Worm (Caenorhabditis elegans) whole organism, early embryonic: ENCODE results near the gene W08G11.3.
"Not testable (repeated sequence)": the region's sequence is repeated elsewhere in the genome, so short reads cannot be mapped to it uniquely, and the experiment has no call there.

Experiments used
- B0310.2 ChIP-seq: sonication (generic microtip); optimal IDR thresholded peaks from 2 replicates; lab custom pipeline; 2016; ENCODE audit warnings: mild to moderate bottlenecking, missing genetic modification characterization, missing compliant biosample characterization
- F13C5.2 ChIP-seq: sonication (generic microtip); optimal IDR thresholded peaks from 2 replicates; lab custom pipeline; 2017; ENCODE audit warnings: mild to moderate bottlenecking, missing genetic modification characterization, inconsistent platforms, missing compliant biosample characterization
- aly-1 ChIP-seq: sonication (generic microtip); optimal IDR thresholded peaks from 2 replicates; lab custom pipeline; 2016; ENCODE audit warnings: missing genetic modification characterization, missing compliant biosample characterization
- ama-1 ChIP-seq: fragments of 150-350 bp; optimal IDR thresholded peaks from 2 replicates; lab custom pipeline; 2014
- ceh-13 ChIP-seq: fragments of 200-800 bp; sonication (Bioruptor generic); optimal IDR thresholded peaks from 2 replicates; lab custom pipeline; 2018; ENCODE audit warnings: mild to moderate bottlenecking, missing genetic modification characterization, missing compliant biosample characterization
- ceh-36 ChIP-seq: sonication (generic microtip); optimal IDR thresholded peaks from 2 replicates; lab custom pipeline; 2016; ENCODE audit warnings: missing genetic modification characterization, inconsistent platforms, missing compliant biosample characterization
- ets-7 ChIP-seq: sonication (generic microtip); optimal IDR thresholded peaks from 2 replicates; lab custom pipeline; 2016; ENCODE audit warnings: missing genotype, missing genetic modification characterization, missing compliant biosample characterization
- flt-1 ChIP-seq: fragments of 200-800 bp; sonication (Bioruptor generic); IDR thresholded peaks from 2 replicates; pipeline ENCODE4 v1.3.6; 2022; ENCODE audit warnings: missing genetic modification characterization, missing compliant biosample characterization
- hmbx-1 ChIP-seq: sonication (generic microtip); optimal IDR thresholded peaks from 2 replicates; lab custom pipeline; 2016; ENCODE audit warnings: mild to moderate bottlenecking, missing genetic modification characterization, missing compliant biosample characterization
- hmg-4 ChIP-seq: fragments of 200-800 bp; sonication (Bioruptor generic); optimal IDR thresholded peaks from 2 replicates; lab custom pipeline; 2018; ENCODE audit warnings: mild to moderate bottlenecking, missing genetic modification characterization, missing compliant biosample characterization
- hnd-1 ChIP-seq: sonication (generic microtip); optimal IDR thresholded peaks from 2 replicates; lab custom pipeline; 2016; ENCODE audit warnings: missing genetic modification characterization, missing compliant biosample characterization
- pes-1 ChIP-seq: fragments of 200-800 bp; sonication (Bioruptor generic); IDR thresholded peaks from 2 replicates; pipeline ENCODE4 v1.3.6; 2022; ENCODE audit warnings: missing genetic modification reagents, missing genetic modification characterization, missing compliant biosample characterization
- scrt-1 ChIP-seq: fragments of 200-800 bp; sonication (Bioruptor generic); IDR thresholded peaks from 2 replicates; pipeline ENCODE4 v1.3.6; 2022; ENCODE audit warnings: missing genetic modification characterization, missing compliant biosample characterization
- sea-1 ChIP-seq: fragments of 200-800 bp; sonication (Bioruptor generic); conservative IDR thresholded peaks from 2 replicates; pipeline ENCODE4 v1.3.6; 2022; ENCODE audit warnings: missing genetic modification characterization, missing compliant biosample characterization
- tbx-11 ChIP-seq: fragments of 200-800 bp; sonication (Bioruptor generic); IDR thresholded peaks from 2 replicates; pipeline ENCODE4 v1.3.6; 2022; ENCODE audit warnings: missing genetic modification characterization, missing compliant biosample characterization
- tbx-37 ChIP-seq: fragments of 200-800 bp; sonication (Bioruptor generic); conservative IDR thresholded peaks from 2 replicates; pipeline ENCODE4 v1.3.6; 2022; ENCODE audit warnings: missing genetic modification reagents, missing genetic modification characterization, missing compliant biosample characterization
- tra-4 ChIP-seq: sonication (generic microtip); optimal IDR thresholded peaks from 2 replicates; lab custom pipeline; 2017; ENCODE audit warnings: missing genetic modification characterization, missing compliant biosample characterization

Gene W08G11.3

DNA sequence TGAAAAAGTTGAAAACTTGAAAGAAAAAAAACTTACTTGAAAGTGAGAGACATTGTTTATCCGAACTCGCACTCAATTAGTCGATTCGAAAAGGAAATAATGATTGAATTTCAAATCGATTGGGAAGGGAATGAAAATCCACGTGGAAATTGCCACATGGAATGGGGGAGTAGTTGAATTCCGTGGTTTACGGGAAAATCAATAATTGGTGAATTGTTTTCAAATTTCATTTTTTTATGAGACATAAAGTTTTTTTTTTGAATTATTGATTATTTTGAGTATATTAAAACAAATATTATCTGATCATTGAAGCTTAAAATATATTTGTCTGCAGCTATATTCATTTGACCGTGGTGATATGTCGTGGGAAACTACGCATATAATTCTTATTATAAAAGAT is 10.4 kb downstream of the W08G11.3 start, which contains the start of gene F13A7.1:
TSS of gene F13A7.1 (minus strand) at position 101 of the 400 bp plus-strand sequence.
- TF ChIP-seq flt-1 (GFP tag; lab: Robert Waterston, UW): no peak
- TF ChIP-seq tbx-37 (GFP tag; lab: Robert Waterston, UW): no peak
- TF ChIP-seq ama-1 (lab: Kevin White, UChicago): no peak
- no peak for TF ChIP-seq ceh-13
- TF ChIP-seq B0310.2 (tag; lab: Kevin White, UChicago): no peak
- TF ChIP-seq ets-7 (tag; lab: Kevin White, UChicago): no peak

DNA sequence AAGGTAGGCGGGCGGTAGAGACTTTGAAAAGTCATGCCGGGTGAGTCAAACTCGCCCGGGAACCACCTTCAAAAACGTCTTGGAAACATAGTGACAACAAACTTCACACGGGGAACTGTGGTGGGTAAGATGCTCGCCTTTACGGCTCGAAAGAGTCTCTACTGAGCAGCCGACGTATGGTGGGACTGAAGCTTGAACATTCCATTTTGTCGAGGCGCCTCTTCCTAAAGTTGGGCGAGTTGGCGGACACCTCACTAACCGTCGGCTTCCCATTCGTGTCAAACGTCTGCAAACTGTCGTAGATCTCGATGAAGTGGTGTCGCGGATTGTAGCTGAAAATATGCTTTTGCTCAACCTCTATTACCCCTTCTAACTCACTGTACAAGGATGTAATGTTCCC is 15.5 kb downstream of the W08G11.3 start:
- no peak for TF ChIP-seq B0310.2 (tag; lab: Kevin White, UChicago)
- no peak for TF ChIP-seq tbx-37 (GFP tag; lab: Robert Waterston, UW)
- no peak for TF ChIP-seq ets-7 (tag; lab: Kevin White, UChicago)
- TF ChIP-seq hmbx-1: no peak
- TF ChIP-seq pes-1 (GFP tag; lab: Robert Waterston, UW): no peak
- no peak for TF ChIP-seq F13C5.2 (tag; lab: Kevin White, UChicago)
- no peak for TF ChIP-seq ama-1 (lab: Kevin White, UChicago)
- no peak for TF ChIP-seq scrt-1
- TF ChIP-seq ceh-36 (tag; lab: Kevin White, UChicago): no peak
- no peak for TF ChIP-seq tra-4 (tag; lab: Kevin White, UChicago)
- TF ChIP-seq tbx-11 (GFP tag; lab: Robert Waterston, UW): no peak
- no peak for TF ChIP-seq ceh-13
- no peak for TF ChIP-seq hnd-1
- TF ChIP-seq flt-1 (GFP tag; lab: Robert Waterston, UW): no peak
- TF ChIP-seq aly-1: no peak
- TF ChIP-seq hmg-4 (GFP tag; lab: Kevin White, UChicago): no peak

DNA sequence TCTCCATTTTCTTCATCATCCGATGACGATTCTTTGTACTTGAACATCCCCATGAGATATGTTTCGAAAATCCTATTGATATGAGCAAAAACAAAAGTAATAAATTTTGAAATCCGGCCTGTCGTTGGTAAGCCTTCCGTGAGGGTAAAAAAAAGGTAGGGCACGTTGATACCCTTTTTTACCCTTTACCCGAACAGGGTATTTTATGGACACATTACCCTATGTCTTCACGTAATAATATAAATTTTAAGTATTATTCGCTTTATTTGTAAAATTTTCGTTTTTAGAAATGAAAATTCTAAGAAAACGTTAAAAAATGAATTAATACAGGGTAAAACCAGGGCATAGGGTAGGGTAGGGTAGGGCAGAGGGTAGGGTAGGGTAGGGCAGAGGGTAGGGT is 16.2 kb downstream of the W08G11.3 start, which contains the start of gene F13A7.7:
TSS of gene F13A7.7 (minus strand) at position 101 of the 400 bp plus-strand sequence.
- not testable (repeated sequence) for TF ChIP-seq ceh-13; tra-4 (tag; lab: Kevin White, UChicago); flt-1 (GFP tag; lab: Robert Waterston, UW)

DNA sequence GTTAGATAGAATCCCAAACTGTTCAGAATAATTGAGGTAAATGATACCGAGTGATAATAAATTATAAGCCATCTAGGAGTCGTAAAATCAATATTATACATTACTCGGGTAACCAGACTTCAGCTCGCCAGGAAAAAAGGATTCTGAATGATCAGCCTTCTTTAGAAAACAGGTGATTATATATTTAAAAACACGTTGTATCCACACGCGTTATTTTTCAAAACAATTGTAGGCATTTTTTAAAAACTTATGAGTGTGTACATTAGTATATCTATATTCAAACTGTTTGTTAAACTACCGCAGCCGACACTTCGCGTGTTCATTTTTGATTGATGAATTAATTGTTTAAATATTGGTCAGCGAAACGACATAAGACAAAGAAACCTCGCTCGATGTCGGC is 20.8 kb downstream of the W08G11.3 start, which contains the start of gene sri-65:
TSS of gene sri-65 (minus strand) at position 101 of the 400 bp plus-strand sequence.
- no peak for TF ChIP-seq flt-1 (GFP tag; lab: Robert Waterston, UW)
- no peak for TF ChIP-seq ceh-13
- no peak for TF ChIP-seq B0310.2 (tag; lab: Kevin White, UChicago)
- TF ChIP-seq scrt-1: no peak
- TF ChIP-seq tbx-11 (GFP tag; lab: Robert Waterston, UW): no peak
- no peak for TF ChIP-seq tbx-37 (GFP tag; lab: Robert Waterston, UW)
- no peak for TF ChIP-seq ama-1 (lab: Kevin White, UChicago)
- no peak for TF ChIP-seq hmbx-1
- TF ChIP-seq pes-1 (GFP tag; lab: Robert Waterston, UW): no peak
- no peak for TF ChIP-seq hnd-1
- TF ChIP-seq hmg-4 (GFP tag; lab: Kevin White, UChicago): no peak
- no peak for TF ChIP-seq aly-1
- no peak for TF ChIP-seq tra-4 (tag; lab: Kevin White, UChicago)
- no peak for TF ChIP-seq ceh-36 (tag; lab: Kevin White, UChicago)

- TF ChIP-seq tbx-37 (GFP tag; lab: Robert Waterston, UW) (no peak), flt-1 (GFP tag; lab: Robert Waterston, UW) (no peak)
Measured at ce11 chrV:16390655-16391054, 23.2 kb downstream of the W08G11.3 start, which contains the start of gene gst-44. Gene gst-44, plus strand, starts transcription at chrV:16390891.

DNA sequence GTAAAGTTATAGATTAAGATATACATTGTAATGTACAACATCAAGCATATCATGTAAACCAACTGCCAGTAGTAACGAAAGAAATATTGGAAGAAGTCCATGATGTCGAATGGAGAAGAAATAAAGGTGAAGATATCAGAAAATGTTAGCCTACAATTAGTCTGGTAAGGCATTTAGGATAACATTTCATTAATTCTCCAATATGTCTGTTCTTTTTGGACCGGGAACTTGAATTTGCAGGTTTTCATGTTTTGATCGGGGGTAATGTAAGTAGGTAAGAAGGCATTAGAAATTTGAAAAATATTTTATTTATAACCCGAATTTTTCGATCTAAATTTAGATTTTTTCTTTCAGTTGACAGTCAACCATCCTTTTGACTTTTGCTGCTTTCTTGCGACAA is 26.2 kb downstream of the W08G11.3 start, which contains the start of gene srd-63:
TSS of gene srd-63 (minus strand) at position 101 of the 400 bp plus-strand sequence.
- TF ChIP-seq aly-1: no peak
- no peak for TF ChIP-seq ets-7 (tag; lab: Kevin White, UChicago)
- TF ChIP-seq scrt-1: no peak
- TF ChIP-seq flt-1 (GFP tag; lab: Robert Waterston, UW): no peak
- TF ChIP-seq hmg-4 (GFP tag; lab: Kevin White, UChicago): no peak
- TF ChIP-seq ceh-36 (tag; lab: Kevin White, UChicago): no peak
- TF ChIP-seq ceh-13: no peak
- TF ChIP-seq ama-1 (lab: Kevin White, UChicago): no peak
- TF ChIP-seq pes-1 (GFP tag; lab: Robert Waterston, UW): no peak
- TF ChIP-seq B0310.2 (tag; lab: Kevin White, UChicago): no peak
- no peak for TF ChIP-seq hnd-1
- no peak for TF ChIP-seq sea-1 (GFP tag; lab: Robert Waterston, UW)
- TF ChIP-seq tbx-11 (GFP tag; lab: Robert Waterston, UW): no peak
- no peak for TF ChIP-seq tra-4 (tag; lab: Kevin White, UChicago)

DNA sequence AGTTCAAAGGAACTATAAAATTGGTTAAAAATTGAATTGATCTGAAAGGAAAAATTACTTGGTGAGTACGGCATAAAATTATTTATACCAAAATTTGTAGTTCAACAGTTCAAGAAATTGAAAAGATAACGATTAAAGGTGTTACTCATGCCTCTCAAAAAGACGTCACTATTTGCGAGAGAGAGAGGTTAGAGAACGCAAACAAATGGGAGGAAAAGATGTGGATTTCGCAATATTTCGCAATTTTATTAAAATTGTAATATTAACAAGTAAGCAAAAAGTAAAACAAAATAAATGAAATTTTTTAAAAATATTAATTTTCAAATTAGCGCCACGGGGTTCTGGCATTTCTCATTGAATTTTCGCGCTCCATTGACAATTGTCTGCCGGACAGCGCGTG is 27.6 kb downstream of the W08G11.3 start, which contains the start of gene F13A7.11:
TSS of gene F13A7.11 (minus strand) at position 174 of the 400 bp plus-strand sequence.
- TF ChIP-seq tbx-11 (GFP tag; lab: Robert Waterston, UW): no peak
- no peak for TF ChIP-seq hnd-1
- TF ChIP-seq tbx-37 (GFP tag; lab: Robert Waterston, UW): no peak
- TF ChIP-seq ama-1 (lab: Kevin White, UChicago): no peak
- TF ChIP-seq tra-4 (tag; lab: Kevin White, UChicago): no peak
- TF ChIP-seq ceh-36 (tag; lab: Kevin White, UChicago): no peak
- no peak for TF ChIP-seq B0310.2 (tag; lab: Kevin White, UChicago)
- TF ChIP-seq pes-1 (GFP tag; lab: Robert Waterston, UW): no peak
- TF ChIP-seq F13C5.2 (tag; lab: Kevin White, UChicago): no peak

- TF ChIP-seq hnd-1: no peak
- TF ChIP-seq pes-1 (GFP tag; lab: Robert Waterston, UW): no peak
- no peak for TF ChIP-seq hmbx-1
- TF ChIP-seq flt-1 (GFP tag; lab: Robert Waterston, UW): no peak
- TF ChIP-seq F13C5.2 (tag; lab: Kevin White, UChicago): no peak
- no peak for TF ChIP-seq ets-7 (tag; lab: Kevin White, UChicago)
Measured at ce11 chrV:16395739-16396138, 28.3 kb downstream of the W08G11.3 start, which contains the start of gene F13A7.12. Gene F13A7.12, plus strand, starts transcription at chrV:16396039.
